Fruit fly (Drosophila melanogaster) whole organism, adult: ENCODE measurements around the gene CG1317.

Source experiments
- CG11617 ChIP-seq: fragments of 200-800 bp; sonication (Bioruptor generic); optimal IDR thresholded peaks from 2 replicates; lab custom pipeline; 2017; ENCODE audit warnings: mild to moderate bottlenecking, missing biosample characterization, missing genetic modification reagents, missing genetic modification characterization
- CG12768 ChIP-seq: fragments of 200-800 bp; sonication (Bioruptor generic); optimal IDR thresholded peaks from 2 replicates; lab custom pipeline; 2017; ENCODE audit warnings: missing biosample characterization, missing genetic modification characterization, mild to moderate bottlenecking, moderate library complexity, missing genetic modification reagents
- CG14711 ChIP-seq: fragments of 200-800 bp; sonication (Bioruptor generic); optimal IDR thresholded peaks from 2 replicates; lab custom pipeline; 2018; ENCODE audit warnings: missing biosample characterization, mild to moderate bottlenecking, missing genetic modification characterization, moderate library complexity
- Hr96 ChIP-seq: fragments of 200-800 bp; sonication (Bioruptor generic); optimal IDR thresholded peaks from 2 replicates; lab custom pipeline; 2016; ENCODE audit warnings: missing biosample characterization, missing genetic modification characterization
- cic ChIP-seq: fragments of 200-800 bp; sonication (Bioruptor generic); optimal IDR thresholded peaks from 2 replicates; lab custom pipeline; 2017; ENCODE audit warnings: missing biosample characterization, mild to moderate bottlenecking, missing genetic modification characterization, moderate library complexity
- toe ChIP-seq: fragments of 200-800 bp; sonication (Bioruptor generic); optimal IDR thresholded peaks from 2 replicates; lab custom pipeline; 2016; ENCODE audit warnings: missing biosample characterization, missing genetic modification characterization

DNA sequence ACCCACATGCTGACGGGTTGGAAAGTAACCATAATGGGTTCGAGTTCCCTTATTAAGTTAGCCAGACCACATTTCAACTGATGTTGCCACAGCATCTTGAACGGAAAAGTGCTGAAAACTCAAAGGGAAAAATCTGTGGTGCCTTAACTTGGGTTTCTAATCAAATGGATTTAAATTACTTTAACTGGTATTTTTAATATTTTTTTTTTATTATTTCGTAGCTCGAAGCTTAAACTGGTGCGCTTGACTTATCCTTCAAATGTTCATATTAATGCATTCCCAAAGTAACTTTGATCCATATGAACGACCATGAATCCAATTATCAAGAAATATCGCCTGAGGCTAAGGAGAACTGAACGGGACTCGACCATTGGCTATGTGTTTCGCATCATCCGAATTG, 11.5 kb downstream of the CG1317 start, which contains the start of gene CG13801:
- TF ChIP-seq CG14711 (no peak), toe (GFP tag; lab: Kevin White, UChicago) (no peak), Hr96 (GFP tag; lab: Kevin White, UChicago) (no peak), CG12768 (no peak), cic (GFP tag; lab: Kevin White, UChicago) (no peak), CG11617 (GFP tag; lab: Kevin White, UChicago) (no peak)
